Fruit fly (Drosophila melanogaster) whole organism, embryonic: Measurements from ENCODE around the gene Lcp65Ag1.

Experiments
- Asciz ChIP-seq: fragments of 200-800 bp; sonication (Bioruptor generic); optimal IDR thresholded peaks from 2 replicates; lab custom pipeline; 2017; ENCODE audit warnings: missing biosample characterization, mild to moderate bottlenecking, missing genetic modification characterization, missing genetic modification reagents
- Atf-2 ChIP-seq: fragments of 200-800 bp; sonication (Bioruptor generic); optimal IDR thresholded peaks from 2 replicates; lab custom pipeline; 2016; ENCODE audit warnings: missing biosample characterization, missing genetic modification characterization
- Atf6 ChIP-seq: fragments of 200-800 bp; sonication (Bioruptor generic); IDR thresholded peaks from 2 replicates; pipeline ENCODE4 v1.3.6; 2022; ENCODE audit warnings: missing biosample characterization, missing genetic modification characterization
- CG10321 ChIP-seq: fragments of 200-800 bp; sonication (Bioruptor generic); IDR thresholded peaks from 2 replicates; pipeline ENCODE4 v1.3.6; 2022; ENCODE audit warnings: missing biosample characterization, missing genetic modification characterization
- CG10654 ChIP-seq: fragments of 200-800 bp; sonication (Bioruptor generic); optimal IDR thresholded peaks from 2 replicates; lab custom pipeline; 2016; ENCODE audit warnings: missing biosample characterization, missing genetic modification characterization
- CG11504 ChIP-seq: fragments of 200-800 bp; sonication (Bioruptor generic); optimal IDR thresholded peaks from 3 replicates; lab custom pipeline; 2019; ENCODE audit warnings: missing biosample characterization, mild to moderate bottlenecking, missing genetic modification characterization, moderate library complexity
- CG12236 ChIP-seq: fragments of 200-800 bp; sonication (Bioruptor generic); optimal IDR thresholded peaks from 2 replicates; lab custom pipeline; 2016; ENCODE audit warnings: missing biosample characterization, missing genetic modification characterization
- CG1233 ChIP-seq: fragments of 200-800 bp; sonication (Bioruptor generic); optimal IDR thresholded peaks from 4 replicates; lab custom pipeline; 2018; ENCODE audit warnings: missing biosample characterization, mild to moderate bottlenecking, missing genetic modification characterization
- CG14441 ChIP-seq: fragments of 200-800 bp; sonication (Bioruptor generic); IDR thresholded peaks from 2 replicates; pipeline ENCODE4 v1.3.6; 2022; ENCODE audit warnings: missing biosample characterization, missing genetic modification characterization
- CG14710 ChIP-seq: fragments of 200-800 bp; sonication (Bioruptor generic); optimal IDR thresholded peaks from 3 replicates; lab custom pipeline; 2019; ENCODE audit warnings: missing biosample characterization, mild to moderate bottlenecking, missing genetic modification characterization, moderate library complexity
- CG15073 ChIP-seq: fragments of 200-800 bp; sonication (Bioruptor generic); optimal IDR thresholded peaks from 2 replicates; lab custom pipeline; 2016; ENCODE audit warnings: missing biosample characterization, missing genetic modification characterization
- CG16815 ChIP-seq: fragments of 200-800 bp; sonication (Bioruptor generic); optimal IDR thresholded peaks from 3 replicates; lab custom pipeline; 2017; ENCODE audit warnings: missing biosample characterization, mild to moderate bottlenecking, missing genetic modification characterization
- CG17829 ChIP-seq: fragments of 200-800 bp; optimal IDR thresholded peaks from 2 replicates; lab custom pipeline; 2019; ENCODE audit warnings: missing biosample characterization, mild to moderate bottlenecking, missing genetic modification characterization, moderate library complexity
- CG1832 ChIP-seq: fragments of 200-800 bp; sonication (Bioruptor generic); optimal IDR thresholded peaks from 2 replicates; lab custom pipeline; 2017; ENCODE audit warnings: missing biosample characterization, mild to moderate bottlenecking, missing genetic modification characterization, inconsistent platforms
- CG2875 ChIP-seq: fragments of 200-800 bp; sonication (Bioruptor generic); optimal IDR thresholded peaks from 2 replicates; lab custom pipeline; 2017; ENCODE audit warnings: missing biosample characterization, mild to moderate bottlenecking, missing genetic modification characterization, missing genetic modification reagents
- CG30020 ChIP-seq: fragments of 200-800 bp; optimal IDR thresholded peaks from 2 replicates; lab custom pipeline; 2019; ENCODE audit warnings: missing biosample characterization, mild to moderate bottlenecking, missing genetic modification characterization, moderate library complexity
- CG34376 ChIP-seq: fragments of 200-800 bp; sonication (Bioruptor generic); optimal IDR thresholded peaks from 2 replicates; lab custom pipeline; 2018; ENCODE audit warnings: missing biosample characterization, mild to moderate bottlenecking, missing genetic modification characterization
- CG34422 ChIP-seq: fragments of 200-800 bp; sonication (Bioruptor generic); IDR thresholded peaks from 3 replicates; pipeline ENCODE4 v1.3.6; 2022; ENCODE audit warnings: missing biosample characterization, missing genetic modification characterization
- CG42726 ChIP-seq: fragments of 200-800 bp; sonication (Bioruptor generic); IDR thresholded peaks from 2 replicates; pipeline ENCODE4 v1.3.6; 2022; ENCODE audit warnings: missing biosample characterization, missing genetic modification characterization; ENCODE audit not compliant: partially characterized antibody
- CG4617 ChIP-seq: fragments of 200-800 bp; sonication (Bioruptor generic); optimal IDR thresholded peaks from 3 replicates; lab custom pipeline; 2016; ENCODE audit warnings: missing biosample characterization, missing genetic modification characterization, borderline replicate concordance
- CG6254 ChIP-seq: fragments of 200-800 bp; sonication (Bioruptor generic); optimal IDR thresholded peaks from 3 replicates; lab custom pipeline; 2017; ENCODE audit warnings: mild to moderate bottlenecking, missing biosample characterization, missing genetic modification reagents, missing genetic modification characterization
- CG6683 ChIP-seq: fragments of 200-800 bp; sonication (Bioruptor generic); optimal IDR thresholded peaks from 2 replicates; lab custom pipeline; 2017; ENCODE audit warnings: missing biosample characterization, mild to moderate bottlenecking, missing genetic modification characterization, missing genetic modification reagents
- CG7372 ChIP-seq: fragments of 200-800 bp; sonication (Bioruptor generic); IDR thresholded peaks from 2 replicates; pipeline ENCODE4 v1.3.6; 2022; ENCODE audit warnings: missing biosample characterization, missing genetic modification characterization
- CG8281 ChIP-seq: fragments of 200-800 bp; sonication (Bioruptor generic); optimal IDR thresholded peaks from 2 replicates; lab custom pipeline; 2018; ENCODE audit warnings: missing biosample characterization, mild to moderate bottlenecking, missing genetic modification characterization, moderate library complexity
- CG8478 ChIP-seq: fragments of >200 bp; optimal IDR thresholded peaks from 2 replicates; lab custom pipeline; 2018
- Dp ChIP-seq: fragments of 200-800 bp; sonication (Bioruptor generic); optimal IDR thresholded peaks from 2 replicates; lab custom pipeline; 2018; ENCODE audit warnings: missing biosample characterization, mild to moderate bottlenecking, missing genetic modification characterization, moderate library complexity
- HLH3B ChIP-seq: fragments of 200-800 bp; sonication (Bioruptor generic); IDR thresholded peaks from 2 replicates; pipeline ENCODE4 v1.3.6; 2022; ENCODE audit warnings: missing biosample characterization, missing genetic modification characterization
- Jarid2 ChIP-seq: fragments of 200-800 bp; sonication (Bioruptor generic); optimal IDR thresholded peaks from 3 replicates; lab custom pipeline; 2017; ENCODE audit warnings: mild to moderate bottlenecking, missing biosample characterization, missing genetic modification reagents, missing genetic modification characterization
- NC2β ChIP-seq: fragments of 200-800 bp; sonication (Bioruptor generic); optimal IDR thresholded peaks from 2 replicates; lab custom pipeline; 2016; ENCODE audit warnings: missing biosample characterization, missing genetic modification characterization
- NK7.1 ChIP-seq: fragments of 200-800 bp; sonication (Bioruptor generic); optimal IDR thresholded peaks from 3 replicates; lab custom pipeline; 2016; ENCODE audit warnings: missing biosample characterization, missing genetic modification characterization
- Neu2 ChIP-seq: fragments of 200-800 bp; sonication (Bioruptor generic); optimal IDR thresholded peaks from 3 replicates; lab custom pipeline; 2016; ENCODE audit warnings: missing biosample characterization, missing genetic modification characterization, borderline replicate concordance
- Trl ChIP-seq, 3 experiments: fragments of >200 bp in 2 of 3; fragments of 200-800 bp in 1 of 3; sonication (Bioruptor generic) in 1 of 3; optimal IDR thresholded peaks; 2 replicates in 1 of 3; 3 replicates in 2 of 3; lab custom pipeline; 2016 to 2017; ENCODE audit warnings: missing biosample characterization in 1 of 3, missing genetic modification characterization in 1 of 3
- bab2 ChIP-seq: fragments of 200-800 bp; sonication (Bioruptor generic); optimal IDR thresholded peaks from 2 replicates; lab custom pipeline; 2016; ENCODE audit warnings: missing biosample characterization, missing genetic modification characterization
- bbx ChIP-seq: fragments of 200-800 bp; sonication (Bioruptor generic); IDR thresholded peaks from 2 replicates; pipeline ENCODE4 v1.3.6; 2022; ENCODE audit warnings: missing biosample characterization, missing genetic modification characterization; ENCODE audit not compliant: partially characterized antibody
- cato ChIP-seq: fragments of 200-800 bp; sonication (Bioruptor generic); optimal IDR thresholded peaks from 2 replicates; lab custom pipeline; 2016; ENCODE audit warnings: missing biosample characterization, missing genetic modification characterization, borderline replicate concordance
- crp ChIP-seq, 2 experiments: fragments of 200-800 bp; sonication (Bioruptor generic); optimal IDR thresholded peaks; 2 replicates in 1 of 2; 3 replicates in 1 of 2; lab custom pipeline; 2017; ENCODE audit warnings: missing biosample characterization in 2 of 2, missing genetic modification characterization in 2 of 2, mild to moderate bottlenecking in 1 of 2, moderate library complexity in 1 of 2
- dpn ChIP-seq, 2 experiments: fragments of 200-800 bp; sonication (Bioruptor generic); optimal IDR thresholded peaks; 3 replicates each; lab custom pipeline; 2016; ENCODE audit warnings: missing biosample characterization in 2 of 2, missing genetic modification characterization in 2 of 2
- gcm2 ChIP-seq: fragments of 200-800 bp; sonication (Bioruptor generic); optimal IDR thresholded peaks from 2 replicates; lab custom pipeline; 2016; ENCODE audit warnings: missing biosample characterization, missing genetic modification characterization
- gem ChIP-seq: fragments of 200-800 bp; sonication (Bioruptor generic); optimal IDR thresholded peaks from 2 replicates; lab custom pipeline; 2019; ENCODE audit warnings: missing biosample characterization, mild to moderate bottlenecking, missing genetic modification characterization, moderate library complexity
- hkb ChIP-seq, 2 experiments: fragments of 200-800 bp in 1 of 2; fragments of >200 bp in 1 of 2; sonication (Bioruptor generic) in 1 of 2; IDR thresholded peaks in 1 of 2; optimal IDR thresholded peaks in 1 of 2; 2 replicates each; pipeline versions ENCODE4 v1.3.6 to Lab custom; 2017 to 2022; ENCODE audit warnings: missing biosample characterization in 1 of 2, missing genetic modification characterization in 1 of 2
- hth ChIP-seq: fragments of >200 bp; optimal IDR thresholded peaks from 2 replicates; lab custom pipeline; 2017; ENCODE audit warnings: inconsistent platforms
- ind ChIP-seq: fragments of 200-800 bp; sonication (Bioruptor generic); optimal IDR thresholded peaks from 3 replicates; lab custom pipeline; 2016; ENCODE audit warnings: missing biosample characterization, missing genetic modification characterization
- knrl ChIP-seq: fragments of 200-800 bp; sonication (Bioruptor generic); IDR thresholded peaks from 3 replicates; pipeline ENCODE4 v1.3.6; 2022; ENCODE audit warnings: missing biosample characterization, missing genetic modification characterization; ENCODE audit not compliant: partially characterized antibody
- lab ChIP-seq: fragments of 200-800 bp; sonication (Bioruptor generic); optimal IDR thresholded peaks from 3 replicates; lab custom pipeline; 2017; ENCODE audit warnings: missing biosample characterization, missing genetic modification characterization, mild to moderate bottlenecking, moderate library complexity, missing genetic modification reagents
- mld ChIP-seq: fragments of 200-800 bp; sonication (Bioruptor generic); IDR thresholded peaks from 3 replicates; pipeline ENCODE4 v1.3.6; 2022; ENCODE audit warnings: missing biosample characterization, missing genetic modification characterization; ENCODE audit not compliant: partially characterized antibody
- row ChIP-seq: fragments of 200-800 bp; sonication (Bioruptor generic); IDR thresholded peaks from 3 replicates; pipeline ENCODE4 v1.3.6; 2022; ENCODE audit warnings: missing biosample characterization, missing genetic modification characterization
- twi ChIP-seq: fragments of 200-800 bp; optimal IDR thresholded peaks from 2 replicates; lab custom pipeline; 2019; ENCODE audit warnings: missing biosample characterization, mild to moderate bottlenecking, missing genetic modification characterization, moderate library complexity
- vfl ChIP-seq: fragments of 200-800 bp; sonication (Bioruptor generic); optimal IDR thresholded peaks from 2 replicates; lab custom pipeline; 2016; ENCODE audit warnings: missing biosample characterization, missing genetic modification characterization
- vvl ChIP-seq: fragments of 200-800 bp; sonication (Bioruptor generic); IDR thresholded peaks from 2 replicates; pipeline ENCODE4 v1.3.6; 2022; ENCODE audit warnings: missing biosample characterization, missing genetic modification characterization

The Lcp65Ag1 gene

DNA sequence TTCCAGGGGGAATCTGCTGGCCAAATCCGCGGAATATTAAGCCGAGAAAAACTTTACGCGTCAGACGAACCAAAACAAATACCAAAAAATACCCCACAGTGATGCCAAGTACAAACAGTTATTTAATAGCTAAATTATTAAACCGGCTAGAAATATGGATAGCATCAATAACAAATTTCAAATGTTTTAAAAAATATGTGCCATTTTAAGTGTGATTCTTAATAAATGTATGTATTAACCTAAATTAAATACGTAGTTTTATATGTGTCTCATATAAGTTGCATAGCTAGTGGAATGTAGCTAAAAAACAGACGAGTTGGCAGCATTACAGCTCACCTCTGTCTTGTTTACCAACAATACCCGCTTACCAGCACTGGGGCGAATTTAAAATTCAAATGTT, 46.7 kb upstream of the Lcp65Ag1 start, which contains the start of gene CG10274 (continued):
- TF ChIP-seq bab2 (peak; percentile 67), CG6254 (no peak), CG1233 (peak; percentile 65), vvl (GFP tag; lab: Robert Waterston, UW) (peak; percentile 70), Atf-2 (GFP tag; lab: Kevin White, UChicago) (peak; percentile 68), hkb (optimal IDR thresholded peaks at IDR 0.05; lab: Kevin White, UChicago) (no peak), hkb (GFP tag; IDR thresholded peaks at IDR 0.05; lab: Robert Waterston, UW) (peak; percentile 37; the same call in 1 of the 2 replicates), crp (GFP tag; optimal IDR thresholded peaks at IDR 0.05; lab: Kevin White, UChicago) (peak in 1 of 2 experiments; percentile 16), CG6683 (peak; percentile 39), CG4617 (peak; percentile 84), mld (GFP tag; lab: Robert Waterston, UW) (no peak), NC2β (GFP tag; lab: Kevin White, UChicago) (peak; percentile 23), cato (peak; percentile 56), row (peak; percentile 97), CG12236 (GFP tag; lab: Kevin White, UChicago) (peak; percentile 21), vfl (GFP tag; lab: Kevin White, UChicago) (no peak), lab (GFP tag; lab: Kevin White, UChicago) (no peak), CG7372 (peak; percentile 66), CG8478 (lab: Kevin White, UChicago) (no peak), bbx (GFP tag; lab: Robert Waterston, UW) (no peak), hth (lab: Kevin White, UChicago) (no peak), CG30020 (tag; lab: Kevin White, UChicago) (peak; percentile 79), CG1832 (GFP tag; lab: Kevin White, UChicago) (no peak), CG17829 (tag; lab: Kevin White, UChicago) (peak; percentile 78), dpn (GFP tag; optimal IDR thresholded peaks at IDR 0.05; lab: Kevin White, UChicago) (peak; percentile 72 to 81), CG34422 (GFP tag; lab: Robert Waterston, UW) (peak; percentile 77; the same call in 2 of the 3 replicates), CG11504 (tag; lab: Kevin White, UChicago) (no peak), CG15073 (GFP tag; lab: Kevin White, UChicago) (no peak), Neu2 (no peak), Trl (optimal IDR thresholded peaks at IDR 0.05; lab: Kevin White, UChicago) (no peak), Trl (GFP tag; optimal IDR thresholded peaks at IDR 0.05; lab: Kevin White, UChicago) (peak; percentile 71), HLH3B (GFP tag; lab: Robert Waterston, UW) (peak; percentile 65), CG14710 (peak; percentile 86), Jarid2 (GFP tag; lab: Kevin White, UChicago) (no peak), ind (GFP tag; lab: Kevin White, UChicago) (peak; percentile 83), CG10321 (GFP tag; lab: Robert Waterston, UW) (no peak), CG8281 (no peak), knrl (GFP tag; lab: Robert Waterston, UW) (peak; percentile 21; the same call in 1 of the 3 replicates), NK7.1 (GFP tag; lab: Kevin White, UChicago) (no peak), Atf6 (peak; percentile 66), CG34376 (GFP tag; lab: Kevin White, UChicago) (peak; percentile 41), CG10654 (GFP tag; lab: Kevin White, UChicago) (peak; percentile 68), twi (tag; lab: Kevin White, UChicago) (peak; percentile 70), CG14441 (GFP tag; lab: Robert Waterston, UW) (peak; percentile 61), CG42726 (GFP tag; lab: Robert Waterston, UW) (no peak), gem (peak; percentile 86), gcm2 (GFP tag; lab: Kevin White, UChicago) (peak; percentile 54), CG16815 (peak; percentile 72), Dp (peak; percentile 75), CG2875 (no peak), Asciz (no peak)
